Fruit fly (Drosophila melanogaster) whole organism, embryonic: ENCODE data around the gene cort.

Experiments used
- Awh ChIP-seq: fragments of 200-800 bp; sonication (Bioruptor generic); IDR thresholded peaks from 2 replicates; pipeline ENCODE4, ENCODE4 v1.3.6; 2022; ENCODE audit warnings: missing biosample characterization, missing genetic modification characterization
- B-H1 ChIP-seq: fragments of 200-800 bp; sonication (Bioruptor generic); IDR thresholded peaks from 3 replicates; pipeline ENCODE4 v1.3.6; 2022; ENCODE audit warnings: missing biosample characterization, missing genetic modification characterization
- CG10543 ChIP-seq: fragments of 200-800 bp; sonication (Bioruptor generic); optimal IDR thresholded peaks from 3 replicates; lab custom pipeline; 2017; ENCODE audit warnings: missing biosample characterization, mild to moderate bottlenecking, missing genetic modification characterization, moderate library complexity
- CG11093 ChIP-seq: fragments of 200-800 bp; sonication (Bioruptor generic); IDR thresholded peaks from 3 replicates; pipeline ENCODE4 v1.3.6; 2022; ENCODE audit warnings: missing biosample characterization, missing genetic modification characterization
- CG14710 ChIP-seq: fragments of 200-800 bp; sonication (Bioruptor generic); optimal IDR thresholded peaks from 3 replicates; lab custom pipeline; 2019; ENCODE audit warnings: missing biosample characterization, mild to moderate bottlenecking, missing genetic modification characterization, moderate library complexity
- CG14860 ChIP-seq: fragments of 200-800 bp; sonication (Bioruptor generic); IDR thresholded peaks from 3 replicates; pipeline ENCODE4 v1.3.6; 2022; ENCODE audit warnings: missing biosample characterization, missing genetic modification characterization; ENCODE audit not compliant: partially characterized antibody
- CG15011 ChIP-seq: fragments of 200-800 bp; sonication (Bioruptor generic); optimal IDR thresholded peaks from 3 replicates; lab custom pipeline; 2018; ENCODE audit warnings: missing biosample characterization, mild to moderate bottlenecking, missing genetic modification characterization
- CG15696 ChIP-seq: fragments of 200-800 bp; sonication (Bioruptor generic); optimal IDR thresholded peaks from 2 replicates; lab custom pipeline; 2019; ENCODE audit warnings: missing biosample characterization, mild to moderate bottlenecking, missing genetic modification characterization, moderate library complexity
- CG16815 ChIP-seq: fragments of 200-800 bp; sonication (Bioruptor generic); optimal IDR thresholded peaks from 3 replicates; lab custom pipeline; 2017; ENCODE audit warnings: missing biosample characterization, mild to moderate bottlenecking, missing genetic modification characterization
- CG2120 ChIP-seq: fragments of 200-800 bp; sonication (Bioruptor generic); optimal IDR thresholded peaks from 3 replicates; lab custom pipeline; 2016; ENCODE audit warnings: missing biosample characterization, missing genetic modification characterization
- CG3726 ChIP-seq: fragments of 200-800 bp; sonication (Bioruptor generic); IDR thresholded peaks from 3 replicates; pipeline ENCODE4, ENCODE4 v1.3.6; 2022; ENCODE audit warnings: missing biosample characterization, missing genetic modification characterization
- CG4282 ChIP-seq: fragments of 200-800 bp; sonication (Bioruptor generic); optimal IDR thresholded peaks from 2 replicates; lab custom pipeline; 2016; ENCODE audit warnings: missing biosample characterization, missing genetic modification characterization
- CG43689 ChIP-seq: fragments of 200-800 bp; sonication (Bioruptor generic); IDR thresholded peaks from 2 replicates; pipeline ENCODE4 v1.3.6; 2022; ENCODE audit warnings: missing biosample characterization, missing genetic modification characterization
- CG4820 ChIP-seq: fragments of 200-800 bp; sonication (Bioruptor generic); optimal IDR thresholded peaks from 3 replicates; lab custom pipeline; 2016; ENCODE audit warnings: missing biosample characterization, missing genetic modification characterization
- CG7271 ChIP-seq: fragments of 200-800 bp; sonication (Bioruptor generic); optimal IDR thresholded peaks from 2 replicates; lab custom pipeline; 2018; ENCODE audit warnings: missing biosample characterization, mild to moderate bottlenecking, missing genetic modification characterization, moderate library complexity
- CG7963 ChIP-seq: fragments of 200-800 bp; sonication (Bioruptor generic); IDR thresholded peaks from 3 replicates; pipeline ENCODE4 v1.3.6; 2022; ENCODE audit warnings: missing biosample characterization, missing genetic modification characterization; ENCODE audit not compliant: partially characterized antibody
- CG8089 ChIP-seq: fragments of 200-800 bp; sonication (Bioruptor generic); optimal IDR thresholded peaks from 3 replicates; lab custom pipeline; 2016; ENCODE audit warnings: missing biosample characterization, missing genetic modification characterization
- CG8478 ChIP-seq: fragments of >200 bp; optimal IDR thresholded peaks from 2 replicates; lab custom pipeline; 2018
- CG9437 ChIP-seq: fragments of 200-800 bp; sonication (Bioruptor generic); optimal IDR thresholded peaks from 2 replicates; lab custom pipeline; 2018; ENCODE audit warnings: missing biosample characterization, mild to moderate bottlenecking, missing genetic modification characterization
- D ChIP-seq, 2 experiments: fragments of 200-800 bp in 1 of 2; fragments of >200 bp in 1 of 2; sonication (Bioruptor generic) in 1 of 2; optimal IDR thresholded peaks; 2 replicates in 1 of 2; 3 replicates in 1 of 2; lab custom pipeline; 2017; ENCODE audit warnings: mild to moderate bottlenecking in 1 of 2, missing biosample characterization in 1 of 2, missing genetic modification characterization in 1 of 2, missing genetic modification reagents in 1 of 2
- Dip3 ChIP-seq: fragments of 200-800 bp; sonication (Bioruptor generic); optimal IDR thresholded peaks from 3 replicates; lab custom pipeline; 2016; ENCODE audit warnings: missing biosample characterization, missing genetic modification characterization
- E2f1 ChIP-seq: fragments of 200-800 bp; sonication (Bioruptor generic); IDR thresholded peaks from 2 replicates; pipeline ENCODE4 v1.3.6; 2022; ENCODE audit warnings: missing biosample characterization, missing genetic modification characterization
- GATAe ChIP-seq: fragments of 200-800 bp; sonication (Bioruptor generic); conservative IDR thresholded peaks from 2 replicates; pipeline ENCODE4 v1.3.6; 2022; ENCODE audit warnings: missing biosample characterization, missing genetic modification characterization
- HLH54F ChIP-seq: fragments of 200-800 bp; sonication (Bioruptor generic); optimal IDR thresholded peaks from 3 replicates; lab custom pipeline; 2016; ENCODE audit warnings: missing biosample characterization, missing genetic modification characterization
- Nf-YA ChIP-seq: fragments of 200-800 bp; sonication (Bioruptor generic); IDR thresholded peaks from 2 replicates; pipeline ENCODE4 v1.3.6; 2022; ENCODE audit warnings: missing biosample characterization, missing genetic modification characterization
- Opbp ChIP-seq: fragments of 200-800 bp; sonication (Bioruptor generic); IDR thresholded peaks from 3 replicates; pipeline ENCODE4 v1.3.6; 2022; ENCODE audit warnings: missing biosample characterization, missing genetic modification characterization; ENCODE audit not compliant: partially characterized antibody
- Pdp1 ChIP-seq, 2 experiments: fragments of 200-800 bp; sonication (Bioruptor generic); optimal IDR thresholded peaks; 3 replicates each; lab custom pipeline; 2016; ENCODE audit warnings: missing biosample characterization in 2 of 2, missing genetic modification characterization in 2 of 2, mild to moderate bottlenecking in 1 of 2, moderate library complexity in 1 of 2
- Sin3A ChIP-seq: fragments of >200 bp; optimal IDR thresholded peaks from 2 replicates; lab custom pipeline; 2018
- Stat92E ChIP-seq, 3 experiments: fragments of >200 bp in 2 of 3; fragments of 200-800 bp in 1 of 3; sonication (Bioruptor generic) in 1 of 3; optimal IDR thresholded peaks; 2 replicates each; lab custom pipeline; 2017 to 2019; ENCODE audit warnings: missing biosample characterization in 3 of 3, missing genetic modification characterization in 3 of 3, mild to moderate bottlenecking in 1 of 3, moderate library complexity in 1 of 3
- ab ChIP-seq: fragments of 200-800 bp; sonication (Bioruptor generic); optimal IDR thresholded peaks from 2 replicates; lab custom pipeline; 2016; ENCODE audit warnings: missing biosample characterization, missing genetic modification characterization
- abd-A ChIP-seq: fragments of 200-800 bp; sonication (Bioruptor generic); optimal IDR thresholded peaks from 3 replicates; lab custom pipeline; 2019; ENCODE audit warnings: missing biosample characterization, mild to moderate bottlenecking, missing genetic modification characterization, moderate library complexity
- bcd ChIP-seq: fragments of 200-800 bp; sonication (Bioruptor generic); optimal IDR thresholded peaks from 2 replicates; lab custom pipeline; 2017; ENCODE audit warnings: missing biosample characterization, mild to moderate bottlenecking, missing genetic modification characterization
- cg ChIP-seq: fragments of 200-800 bp; sonication (Bioruptor generic); optimal IDR thresholded peaks from 3 replicates; lab custom pipeline; 2019; ENCODE audit warnings: missing biosample characterization, mild to moderate bottlenecking, missing genetic modification characterization, moderate library complexity
- dm ChIP-seq: fragments of 200-800 bp; sonication (Bioruptor generic); optimal IDR thresholded peaks from 3 replicates; lab custom pipeline; 2016; ENCODE audit warnings: missing biosample characterization, missing genetic modification characterization
- gsb ChIP-seq: fragments of 200-800 bp; sonication (Bioruptor generic); IDR thresholded peaks from 2 replicates; pipeline ENCODE4 v1.3.6; 2022; ENCODE audit warnings: missing biosample characterization, missing genetic modification characterization
- kah ChIP-seq: fragments of 200-800 bp; sonication (Bioruptor generic); optimal IDR thresholded peaks from 2 replicates; lab custom pipeline; 2018; ENCODE audit warnings: missing biosample characterization, mild to moderate bottlenecking, missing genetic modification characterization
- klu ChIP-seq: fragments of 200-800 bp; sonication (Bioruptor generic); IDR thresholded peaks from 2 replicates; pipeline ENCODE4 v1.3.6; 2022; ENCODE audit warnings: missing biosample characterization, missing genetic modification characterization
- pzg ChIP-seq: fragments of 200-800 bp; sonication (Bioruptor generic); optimal IDR thresholded peaks from 3 replicates; lab custom pipeline; 2018; ENCODE audit warnings: missing biosample characterization, mild to moderate bottlenecking, missing genetic modification characterization, moderate library complexity
- sens ChIP-seq: fragments of 200-800 bp; sonication (Bioruptor generic); peaks from one replicate; lab custom pipeline; 2016; ENCODE audit warnings: missing biosample characterization, missing genetic modification characterization
- shn ChIP-seq: fragments of 200-800 bp; sonication (Bioruptor generic); optimal IDR thresholded peaks from 3 replicates; lab custom pipeline; 2016; ENCODE audit warnings: missing biosample characterization, missing genetic modification characterization
- sim ChIP-seq: fragments of 200-800 bp; sonication (Bioruptor generic); IDR thresholded peaks from 2 replicates; pipeline ENCODE4 v1.3.6; 2022; ENCODE audit warnings: missing biosample characterization, missing genetic modification characterization
- stwl ChIP-seq: fragments of 200-800 bp; sonication (Bioruptor generic); optimal IDR thresholded peaks from 3 replicates; lab custom pipeline; 2018; ENCODE audit warnings: missing biosample characterization, mild to moderate bottlenecking, missing genetic modification characterization, moderate library complexity
- tx ChIP-seq: fragments of 200-800 bp; sonication (Bioruptor generic); optimal IDR thresholded peaks from 2 replicates; lab custom pipeline; 2016; ENCODE audit warnings: missing biosample characterization, missing genetic modification characterization
- unpg ChIP-seq: fragments of 200-800 bp; sonication (Bioruptor generic); optimal IDR thresholded peaks from 3 replicates; lab custom pipeline; 2018; ENCODE audit warnings: missing biosample characterization, mild to moderate bottlenecking, missing genetic modification characterization, moderate library complexity
- vnd ChIP-seq: fragments of 200-800 bp; sonication (Bioruptor generic); IDR thresholded peaks from 3 replicates; pipeline ENCODE4 v1.3.6; 2022; ENCODE audit warnings: missing biosample characterization, missing genetic modification characterization; ENCODE audit not compliant: partially characterized antibody

Gene cort

dm6 chr2L:6723750-6724503 lies 47.5 kb upstream of the cort start, which contains the start of gene Liprin-alpha (continued):
- TF ChIP-seq CG15696 (tag; lab: Kevin White, UChicago) (no peak), CG7963 (GFP tag; lab: Robert Waterston, UW) (0 out of 3 replicates have a peak, but pooled peaks have one; percentile 4), Awh (GFP tag; lab: Robert Waterston, UW) (0 out of 2 replicates have a peak, but pooled peaks have one; percentile 37), GATAe (GFP tag; lab: Robert Waterston, UW) (peak; percentile 80), CG8478 (lab: Kevin White, UChicago) (peak; percentile 88), Stat92E (GFP tag; optimal IDR thresholded peaks at IDR 0.05; lab: Kevin White, UChicago) (peak in 1 of 3 experiments; percentile 73), Opbp (GFP tag; lab: Robert Waterston, UW) (peak; percentile 29; the same call in 1 of the 3 replicates), D (optimal IDR thresholded peaks at IDR 0.05; lab: Kevin White, UChicago) (peak; percentile 84), D (GFP tag; optimal IDR thresholded peaks at IDR 0.05; lab: Kevin White, UChicago) (no peak), cg (GFP tag; lab: Kevin White, UChicago) (peak; percentile 99), CG10543 (peak; percentile 25)

dm6 chr2L:6722822-6723749 lies 46.7 kb upstream of the cort start, which contains the start of gene homer:
Gene homer (minus strand): TSS chr2L:6723359.
- TF ChIP-seq shn = no peak
- TF ChIP-seq CG2120 (GFP tag; lab: Kevin White, UChicago) = no peak
- TF ChIP-seq CG8089 (GFP tag; lab: Kevin White, UChicago) = no peak
- no peak for TF ChIP-seq CG43689 (GFP tag; lab: Robert Waterston, UW)
- TF ChIP-seq dm (GFP tag; lab: Kevin White, UChicago) = peak; percentile 27
- TF ChIP-seq stwl (tag; lab: Kevin White, UChicago) = peak; percentile 67
- no peak for TF ChIP-seq klu (GFP tag; lab: Robert Waterston, UW)
- no peak for TF ChIP-seq CG4282 (GFP tag; lab: Kevin White, UChicago)
- no peak for TF ChIP-seq gsb (GFP tag; lab: Robert Waterston, UW)
- TF ChIP-seq B-H1 = no peak
- TF ChIP-seq CG16815 = no peak
- peak; percentile 9 for TF ChIP-seq D (optimal IDR thresholded peaks at IDR 0.05; lab: Kevin White, UChicago)
- no peak for TF ChIP-seq D (GFP tag; optimal IDR thresholded peaks at IDR 0.05; lab: Kevin White, UChicago)
- TF ChIP-seq Nf-YA = no peak
- no peak for TF ChIP-seq Pdp1 (GFP tag; optimal IDR thresholded peaks at IDR 0.05; lab: Kevin White, UChicago)
- TF ChIP-seq CG4820 = no peak
- TF ChIP-seq CG15011 (GFP tag; lab: Kevin White, UChicago) = no peak
- TF ChIP-seq bcd (GFP tag; lab: Kevin White, UChicago) = no peak
- TF ChIP-seq CG11093 (GFP tag; lab: Robert Waterston, UW) = no peak
- peak; percentile 1 for TF ChIP-seq abd-A (tag; lab: Kevin White, UChicago)
- TF ChIP-seq CG14860 (GFP tag; lab: Robert Waterston, UW) = peak; percentile 96
- TF ChIP-seq CG3726 (GFP tag; lab: Robert Waterston, UW) = no peak
- no peak for TF ChIP-seq ab (GFP tag; lab: Kevin White, UChicago)
- no peak for TF ChIP-seq CG9437 (GFP tag; lab: Kevin White, UChicago)
- TF ChIP-seq pzg (GFP tag; lab: Kevin White, UChicago) = peak; percentile 53
- TF ChIP-seq sim = no peak
- TF ChIP-seq cg (GFP tag; lab: Kevin White, UChicago) = peak; percentile 100
- TF ChIP-seq Sin3A = peak; percentile 51
- no peak for TF ChIP-seq unpg (GFP tag; lab: Kevin White, UChicago)
- no peak for TF ChIP-seq HLH54F
- peak; percentile 75 for TF ChIP-seq kah (GFP tag; lab: Kevin White, UChicago)
- no peak for TF ChIP-seq CG7271 (tag; lab: Kevin White, UChicago)
- TF ChIP-seq vnd = peak; percentile 93
- TF ChIP-seq E2f1 (GFP tag; lab: Robert Waterston, UW) = no peak
- no peak for TF ChIP-seq tx (GFP tag; lab: Kevin White, UChicago)
- no peak for TF ChIP-seq Dip3 (GFP tag; lab: Kevin White, UChicago)
- TF ChIP-seq sens (GFP tag; lab: Kevin White, UChicago) = peak; percentile 66
- TF ChIP-seq CG14710 (tag; lab: Kevin White, UChicago) = peak; percentile 45
